Fruit fly (Drosophila melanogaster): ENCODE data around the gene CG7730.

DNA sequence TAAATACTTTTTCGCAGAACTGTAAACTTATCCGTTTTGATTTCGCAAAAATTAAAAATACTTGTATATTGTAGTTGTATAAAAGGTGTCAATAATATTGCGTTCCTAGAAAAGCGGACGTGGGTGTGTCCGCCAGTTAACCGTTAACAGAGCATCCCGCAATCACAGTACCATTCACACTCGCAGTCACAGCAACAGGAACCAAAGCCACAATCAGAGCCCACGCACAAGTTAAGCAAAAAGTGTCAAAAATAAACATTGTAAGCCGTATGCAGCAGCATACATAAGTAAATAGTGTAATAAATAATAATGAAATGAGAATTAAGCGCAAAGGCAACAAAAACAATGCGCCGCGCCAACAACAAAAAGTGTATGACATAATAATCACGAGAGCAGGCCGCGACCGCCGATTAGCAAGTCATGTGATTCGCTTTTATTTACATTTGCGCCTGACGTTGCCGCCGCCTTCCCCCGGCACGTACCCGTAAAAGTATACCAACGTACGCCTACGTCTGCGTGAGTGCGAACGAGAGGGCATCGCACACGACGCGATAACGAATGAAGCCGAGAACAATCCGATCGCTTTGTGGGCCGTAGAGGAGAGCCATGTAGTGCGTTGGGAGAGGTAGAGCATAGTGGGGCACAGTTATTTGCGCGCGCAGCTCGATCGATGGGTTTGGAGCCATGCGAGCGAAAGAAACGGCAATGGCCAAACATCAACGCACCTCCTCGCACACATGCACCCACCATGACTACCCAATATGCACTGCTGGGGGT, 17.4 kb upstream of the CG7730 start:
- TF ChIP-seq sob (GFP tag; IDR thresholded peaks at IDR 0.05) (peak; percentile 18; the same call in 1 of the 2 replicates), Dref (GFP tag; IDR thresholded peaks at IDR 0.05) (0 out of 2 replicates have a peak, but pooled peaks have one; percentile 24), CG9817 (tag; optimal IDR thresholded peaks at IDR 0.05) (peak; percentile 22)
